Fruit fly (Drosophila melanogaster): Measurements from ENCODE around the gene Gel.

- TF ChIP-seq CG9948 (tag; optimal IDR thresholded peaks at IDR 0.05) (no peak), fd96Ca (GFP tag; IDR thresholded peaks at IDR 0.05) (no peak), D1 (tag; optimal IDR thresholded peaks at IDR 0.05) (no peak), CG10348 (GFP tag; IDR thresholded peaks at IDR 0.05) (no peak), EcR (GFP tag; optimal IDR thresholded peaks at IDR 0.05) (no peak), CG17806 (tag; optimal IDR thresholded peaks at IDR 0.05) (no peak)
Observed at dm6 chr3R:4232139-4233017, 2.6 kb upstream of the Gel start, which contains the start of gene CG14641.

Data from whole organism, pupa.